Worm (Caenorhabditis elegans) whole organism, mixed stage, embryonic: ENCODE results near the gene F32E10.8.

Source experiments
- M03D4.4 ChIP-seq: sonication (generic microtip); optimal IDR thresholded peaks from 2 replicates; lab custom pipeline; 2017; ENCODE audit warnings: mild to moderate bottlenecking, missing genetic modification characterization, missing compliant biosample characterization
- blmp-1 ChIP-seq: fragments of 150-350 bp; optimal IDR thresholded peaks from 2 replicates; lab custom pipeline; 2014; ENCODE audit warnings: missing biosample characterization, missing genetic modification characterization
- ceh-39 ChIP-seq: fragments of 150-350 bp; optimal IDR thresholded peaks from 2 replicates; lab custom pipeline; 2014; ENCODE audit warnings: missing biosample characterization, missing genetic modification characterization
- ceh-83 ChIP-seq: fragments of 200-800 bp; sonication (Bioruptor generic); optimal IDR thresholded peaks from 2 replicates; lab custom pipeline; 2018; ENCODE audit warnings: mild to moderate bottlenecking, missing genetic modification characterization, missing compliant biosample characterization
- ces-1 ChIP-seq: fragments of 150-350 bp; optimal IDR thresholded peaks from 2 replicates; lab custom pipeline; 2014; ENCODE audit warnings: missing biosample characterization, missing genetic modification reagents, missing genetic modification characterization
- cnd-1 ChIP-seq: fragments of 200-800 bp; sonication (Bioruptor generic); optimal IDR thresholded peaks from 2 replicates; lab custom pipeline; 2018; ENCODE audit warnings: mild to moderate bottlenecking, missing genetic modification characterization, missing compliant biosample characterization
- drap-1 ChIP-seq: fragments of 200-800 bp; sonication (Bioruptor generic); optimal IDR thresholded peaks from 3 replicates; lab custom pipeline; 2018; ENCODE audit warnings: mild to moderate bottlenecking, missing genetic modification characterization, missing compliant biosample characterization
- elt-1 ChIP-seq: sonication (generic microtip); optimal IDR thresholded peaks from 2 replicates; lab custom pipeline; 2017; ENCODE audit warnings: missing genetic modification characterization, mild to moderate bottlenecking, missing compliant biosample characterization, antibody characterized with exemption, moderate library complexity, borderline replicate concordance; ENCODE audit not compliant: insufficient read depth
- elt-3 ChIP-seq: fragments of 150-350 bp; optimal IDR thresholded peaks from 2 replicates; lab custom pipeline; 2014; ENCODE audit warnings: missing biosample characterization, missing genetic modification characterization
- flh-1 ChIP-seq: fragments of 200-800 bp; sonication (Bioruptor generic); optimal IDR thresholded peaks from 2 replicates; lab custom pipeline; 2018; ENCODE audit warnings: mild to moderate bottlenecking, missing genetic modification characterization, moderate library complexity, missing compliant biosample characterization
- ham-2 ChIP-seq: fragments of 200-800 bp; sonication (Bioruptor generic); optimal IDR thresholded peaks from 2 replicates; lab custom pipeline; 2018; ENCODE audit warnings: mild to moderate bottlenecking, missing genetic modification characterization, missing compliant biosample characterization
- hlh-1 ChIP-seq: fragments of 150-350 bp; optimal IDR thresholded peaks from 2 replicates; lab custom pipeline; 2014; ENCODE audit warnings: missing biosample characterization, missing genetic modification reagents, missing genetic modification characterization
- lin-13 ChIP-seq: fragments of 150-350 bp; optimal IDR thresholded peaks from 2 replicates; lab custom pipeline; 2014; ENCODE audit warnings: missing biosample characterization, missing genetic modification characterization
- lin-32 ChIP-seq: fragments of 200-800 bp; sonication (Bioruptor generic); optimal IDR thresholded peaks from 2 replicates; lab custom pipeline; 2018; ENCODE audit warnings: mild to moderate bottlenecking, missing genetic modification characterization, missing compliant biosample characterization
- mep-1 ChIP-seq: fragments of 150-350 bp; optimal IDR thresholded peaks from 2 replicates; lab custom pipeline; 2017; ENCODE audit warnings: missing biosample characterization, missing genetic modification reagents, missing genetic modification characterization, inconsistent platforms
- mls-2 ChIP-seq: sonication (generic microtip); optimal IDR thresholded peaks from 2 replicates; lab custom pipeline; 2016; ENCODE audit warnings: mild to moderate bottlenecking, missing genetic modification characterization, moderate library complexity, missing compliant biosample characterization
- nhr-12 ChIP-seq: fragments of 150-350 bp; optimal IDR thresholded peaks from 2 replicates; lab custom pipeline; 2014; ENCODE audit warnings: missing biosample characterization, missing genetic modification characterization
- nhr-2 ChIP-seq: fragments of 150-350 bp; optimal IDR thresholded peaks from 2 replicates; lab custom pipeline; 2014; ENCODE audit warnings: missing biosample characterization, missing genetic modification characterization
- nhr-237 ChIP-seq: fragments of 150-350 bp; optimal IDR thresholded peaks from 2 replicates; lab custom pipeline; 2014; ENCODE audit warnings: missing biosample characterization, missing genetic modification characterization
- nhr-76 ChIP-seq: sonication (generic microtip); optimal IDR thresholded peaks from 2 replicates; lab custom pipeline; 2017; ENCODE audit warnings: missing biosample characterization, missing genetic modification characterization
- pha-4 ChIP-seq: fragments of 150-350 bp; optimal IDR thresholded peaks from 2 replicates; lab custom pipeline; 2018; ENCODE audit warnings: missing biosample characterization, missing genetic modification reagents, missing genetic modification characterization
- sem-2 ChIP-seq: fragments of 200-800 bp; sonication (Bioruptor generic); optimal IDR thresholded peaks from 2 replicates; lab custom pipeline; 2018; ENCODE audit warnings: mild to moderate bottlenecking, missing genetic modification characterization, missing compliant biosample characterization
- snpc-4 ChIP-seq: fragments of 150-350 bp; optimal IDR thresholded peaks from 2 replicates; lab custom pipeline; 2014; ENCODE audit warnings: missing biosample characterization, missing genetic modification characterization
- sptf-1 ChIP-seq: sonication (generic microtip); optimal IDR thresholded peaks from 2 replicates; lab custom pipeline; 2017; ENCODE audit warnings: mild to moderate bottlenecking, missing genetic modification characterization, moderate library complexity, missing compliant biosample characterization
- tbx-8 ChIP-seq: fragments of 200-800 bp; sonication (Bioruptor generic); optimal IDR thresholded peaks from 2 replicates; lab custom pipeline; 2018; ENCODE audit warnings: mild to moderate bottlenecking, missing genetic modification characterization, moderate library complexity, missing compliant biosample characterization
- unc-120 ChIP-seq: sonication (generic microtip); optimal IDR thresholded peaks from 2 replicates; lab custom pipeline; 2017; ENCODE audit warnings: missing genetic modification characterization, missing compliant biosample characterization; ENCODE audit not compliant: poor library complexity, severe bottlenecking
- unc-39 ChIP-seq: fragments of 150-350 bp; optimal IDR thresholded peaks from 2 replicates; lab custom pipeline; 2014; ENCODE audit warnings: missing biosample characterization, missing genetic modification characterization
- unc-62 ChIP-seq: fragments of 150-350 bp; optimal IDR thresholded peaks from 2 replicates; lab custom pipeline; 2014; ENCODE audit warnings: missing biosample characterization, missing genetic modification reagents, missing genetic modification characterization
- zip-8 ChIP-seq: fragments of 150-350 bp; optimal IDR thresholded peaks from 2 replicates; lab custom pipeline; 2014; ENCODE audit warnings: missing biosample characterization, missing genetic modification characterization
- ztf-11 ChIP-seq: fragments of 150-350 bp; optimal IDR thresholded peaks from 2 replicates; lab custom pipeline; 2014; ENCODE audit warnings: missing biosample characterization, missing genetic modification characterization

Gene F32E10.8

ce11 chrIV:7567557-7568010, at the start of gene F32E10.8:
Gene F32E10.8, plus strand, starts transcription at chrIV:7567607.
- TF ChIP-seq flh-1, result no peak
- TF ChIP-seq cnd-1 (tag; lab: Kevin White, UChicago), result no peak
- no peak for TF ChIP-seq ham-2
- TF ChIP-seq pha-4 (tag; lab: Kevin White, UChicago), result no peak
- TF ChIP-seq mls-2 (tag; lab: Kevin White, UChicago), result no peak
- no peak for TF ChIP-seq sem-2 (GFP tag; lab: Kevin White, UChicago)
- TF ChIP-seq elt-3 (tag; lab: Kevin White, UChicago), result no peak
- TF ChIP-seq nhr-12 (tag; lab: Kevin White, UChicago), result no peak
- no peak for TF ChIP-seq unc-120
- no peak for TF ChIP-seq nhr-76 (tag; lab: Kevin White, UChicago)
- no peak for TF ChIP-seq unc-39 (tag; lab: Kevin White, UChicago)
- TF ChIP-seq lin-32 (GFP tag; lab: Kevin White, UChicago), result no peak
- no peak for TF ChIP-seq hlh-1 (tag; lab: Kevin White, UChicago)
- TF ChIP-seq zip-8 (tag; lab: Kevin White, UChicago), result no peak
- TF ChIP-seq blmp-1 (tag; lab: Kevin White, UChicago), result no peak
- no peak for TF ChIP-seq lin-13
- no peak for TF ChIP-seq unc-62 (GFP tag; lab: Kevin White, UChicago)
- no peak for TF ChIP-seq elt-1 (tag; lab: Kevin White, UChicago)

- no peak for TF ChIP-seq mep-1 (tag; lab: Kevin White, UChicago)
These were observed 47.1 kb upstream of the F32E10.8 start for ce11 chrIV:7520258-7520657.

- no peak for TF ChIP-seq ces-1 (GFP tag; lab: Kevin White, UChicago)
- no peak for TF ChIP-seq lin-32 (GFP tag; lab: Kevin White, UChicago)
- no peak for TF ChIP-seq ceh-39 (tag; lab: Kevin White, UChicago)
- TF ChIP-seq mep-1 (tag; lab: Kevin White, UChicago), result no peak
- no peak for TF ChIP-seq nhr-76 (tag; lab: Kevin White, UChicago)
- no peak for TF ChIP-seq zip-8 (tag; lab: Kevin White, UChicago)
- TF ChIP-seq M03D4.4 (tag; lab: Kevin White, UChicago), result no peak
- TF ChIP-seq drap-1 (GFP tag; lab: Kevin White, UChicago), result no peak
- TF ChIP-seq sem-2 (GFP tag; lab: Kevin White, UChicago), result no peak
- TF ChIP-seq ceh-83, result no peak
- TF ChIP-seq lin-13, result no peak
- TF ChIP-seq nhr-2 (tag; lab: Kevin White, UChicago), result no peak
These were observed 46.6 kb upstream of the F32E10.8 start for ce11 chrIV:7520841-7521240.

- TF ChIP-seq mls-2 (tag; lab: Kevin White, UChicago) (peak; percentile 43), nhr-2 (tag; lab: Kevin White, UChicago) (no peak), blmp-1 (tag; lab: Kevin White, UChicago) (no peak), nhr-237 (no peak), elt-1 (tag; lab: Kevin White, UChicago) (peak; percentile 50)
These were observed 45.8 kb upstream of the F32E10.8 start for ce11 chrIV:7521591-7521990.

- TF ChIP-seq pha-4 (tag; lab: Kevin White, UChicago), result peak; percentile 51
- TF ChIP-seq snpc-4 (tag; lab: Kevin White, UChicago), result no peak
These were observed 43.7 kb upstream of the F32E10.8 start for ce11 chrIV:7523744-7524143.

ce11 chrIV:7530226-7531070, 37.0 kb upstream of the F32E10.8 start:
- TF ChIP-seq nhr-237, result no peak
- TF ChIP-seq hlh-1 (tag; lab: Kevin White, UChicago), result no peak
- no peak for TF ChIP-seq pha-4 (tag; lab: Kevin White, UChicago)
- TF ChIP-seq unc-120, result no peak
- no peak for TF ChIP-seq nhr-76 (tag; lab: Kevin White, UChicago)
- no peak for TF ChIP-seq unc-62 (GFP tag; lab: Kevin White, UChicago)
- TF ChIP-seq tbx-8 (GFP tag; lab: Kevin White, UChicago), result no peak
- TF ChIP-seq ztf-11 (tag; lab: Kevin White, UChicago), result no peak
- no peak for TF ChIP-seq lin-13
- no peak for TF ChIP-seq blmp-1 (tag; lab: Kevin White, UChicago)
- no peak for TF ChIP-seq nhr-2 (tag; lab: Kevin White, UChicago)
- TF ChIP-seq mep-1 (tag; lab: Kevin White, UChicago), result no peak
- no peak for TF ChIP-seq snpc-4 (tag; lab: Kevin White, UChicago)
- TF ChIP-seq nhr-12 (tag; lab: Kevin White, UChicago), result no peak
- TF ChIP-seq ces-1 (GFP tag; lab: Kevin White, UChicago), result no peak
- no peak for TF ChIP-seq cnd-1 (tag; lab: Kevin White, UChicago)
- no peak for TF ChIP-seq elt-3 (tag; lab: Kevin White, UChicago)
- TF ChIP-seq sptf-1 (tag; lab: Kevin White, UChicago), result no peak
